Fruit fly (Drosophila melanogaster) whole organism, prepupa: ENCODE data around the gene Ten-a.

Experiments
- Blimp-1 ChIP-seq: fragments of 200-800 bp; sonication (Bioruptor generic); optimal IDR thresholded peaks from 3 replicates; lab custom pipeline; 2017; ENCODE audit warnings: missing biosample characterization, missing genetic modification characterization, mild to moderate bottlenecking, moderate library complexity, missing genetic modification reagents
- CG10631 ChIP-seq: fragments of 200-800 bp; sonication (Bioruptor generic); optimal IDR thresholded peaks from 2 replicates; lab custom pipeline; 2016; ENCODE audit warnings: missing biosample characterization, missing genetic modification characterization
- CG10669 ChIP-seq: fragments of 200-800 bp; sonication (Bioruptor generic); optimal IDR thresholded peaks from 3 replicates; lab custom pipeline; 2018; ENCODE audit warnings: missing biosample characterization, mild to moderate bottlenecking, missing genetic modification characterization, moderate library complexity
- CG11762 ChIP-seq: fragments of 200-800 bp; sonication (Bioruptor generic); optimal IDR thresholded peaks from 3 replicates; lab custom pipeline; 2016; ENCODE audit warnings: missing biosample characterization, missing genetic modification characterization; ENCODE audit not compliant: insufficient read depth
- CG11902 ChIP-seq: fragments of 200-800 bp; sonication (Bioruptor generic); optimal IDR thresholded peaks from 3 replicates; lab custom pipeline; 2016; ENCODE audit warnings: missing biosample characterization, missing genetic modification characterization
- CG15336 ChIP-seq: fragments of 200-800 bp; sonication (Bioruptor generic); IDR thresholded peaks from 2 replicates; pipeline ENCODE4 v1.3.6; 2022; ENCODE audit warnings: missing biosample characterization, missing genetic modification characterization
- CG3032 ChIP-seq: fragments of 200-800 bp; optimal IDR thresholded peaks from 2 replicates; lab custom pipeline; 2019; ENCODE audit warnings: missing biosample characterization, mild to moderate bottlenecking, missing genetic modification characterization, moderate library complexity
- CG32006 ChIP-seq: fragments of 200-800 bp; sonication (Bioruptor generic); optimal IDR thresholded peaks from 3 replicates; lab custom pipeline; 2017; ENCODE audit warnings: missing biosample characterization, mild to moderate bottlenecking, missing genetic modification characterization
- CG6163 ChIP-seq: fragments of 200-800 bp; sonication (Bioruptor generic); IDR thresholded peaks from 3 replicates; pipeline ENCODE4 v1.3.6; 2022; ENCODE audit warnings: missing biosample characterization, missing genetic modification characterization
- CG6854 ChIP-seq: fragments of 200-800 bp; sonication (Bioruptor generic); optimal IDR thresholded peaks from 2 replicates; lab custom pipeline; 2017; ENCODE audit warnings: missing biosample characterization, mild to moderate bottlenecking, missing genetic modification characterization
- CG8119 ChIP-seq: fragments of 200-800 bp; sonication (Bioruptor generic); IDR thresholded peaks from 3 replicates; pipeline ENCODE4 v1.3.6; 2022; ENCODE audit warnings: missing biosample characterization, missing genetic modification characterization
- CG8319 ChIP-seq: fragments of 200-800 bp; sonication (Bioruptor generic); optimal IDR thresholded peaks from 3 replicates; lab custom pipeline; 2016; ENCODE audit warnings: missing biosample characterization, missing genetic modification characterization
- CG9139 ChIP-seq: fragments of 200-800 bp; sonication (Bioruptor generic); optimal IDR thresholded peaks from 3 replicates; lab custom pipeline; 2017; ENCODE audit warnings: missing biosample characterization, mild to moderate bottlenecking, missing genetic modification characterization
- Eip75B ChIP-seq: fragments of 200-800 bp; sonication (Bioruptor generic); optimal IDR thresholded peaks from 3 replicates; lab custom pipeline; 2016; ENCODE audit warnings: missing biosample characterization, missing genetic modification characterization
- Eip78C ChIP-seq: fragments of 200-800 bp; sonication (Bioruptor generic); peaks from one replicate; lab custom pipeline; 2016; ENCODE audit warnings: missing biosample characterization, missing genetic modification characterization
- Ets21C ChIP-seq: fragments of 200-800 bp; sonication (Bioruptor generic); optimal IDR thresholded peaks from 3 replicates; lab custom pipeline; 2016; ENCODE audit warnings: missing biosample characterization, missing genetic modification characterization
- Met ChIP-seq: fragments of 200-800 bp; sonication (Bioruptor generic); optimal IDR thresholded peaks from 3 replicates; lab custom pipeline; 2016; ENCODE audit warnings: missing biosample characterization, missing genetic modification characterization
- Smox ChIP-seq: fragments of 200-800 bp; sonication (Bioruptor generic); optimal IDR thresholded peaks from 3 replicates; lab custom pipeline; 2016; ENCODE audit warnings: missing biosample characterization, missing genetic modification characterization
- Sox102F ChIP-seq: fragments of 200-800 bp; sonication (Bioruptor generic); optimal IDR thresholded peaks from 2 replicates; lab custom pipeline; 2016; ENCODE audit warnings: missing biosample characterization, mild to moderate bottlenecking, missing genetic modification characterization
- Sox14 ChIP-seq: fragments of 200-800 bp; sonication (Bioruptor generic); optimal IDR thresholded peaks from 3 replicates; lab custom pipeline; 2016; ENCODE audit warnings: missing biosample characterization, missing genetic modification characterization
- achi ChIP-seq: fragments of 200-800 bp; sonication (Bioruptor generic); optimal IDR thresholded peaks from 3 replicates; lab custom pipeline; 2016; ENCODE audit warnings: missing biosample characterization, missing genetic modification characterization
- acj6 ChIP-seq: fragments of 200-800 bp; sonication (Bioruptor generic); optimal IDR thresholded peaks from 3 replicates; lab custom pipeline; 2016; ENCODE audit warnings: missing biosample characterization, missing genetic modification characterization
- cyc ChIP-seq: fragments of 200-800 bp; sonication (Bioruptor generic); optimal IDR thresholded peaks from 3 replicates; lab custom pipeline; 2016; ENCODE audit warnings: missing biosample characterization, missing genetic modification characterization
- dac ChIP-seq: fragments of 200-800 bp; sonication (Bioruptor generic); optimal IDR thresholded peaks from 2 replicates; lab custom pipeline; 2017; ENCODE audit warnings: missing biosample characterization, mild to moderate bottlenecking, missing genetic modification characterization
- eg ChIP-seq: fragments of 200-800 bp; sonication (Bioruptor generic); IDR thresholded peaks from 3 replicates; pipeline ENCODE4 v1.3.6; 2022; ENCODE audit warnings: missing biosample characterization, missing genetic modification characterization
- fkh ChIP-seq: fragments of 200-800 bp; sonication (Bioruptor generic); optimal IDR thresholded peaks from 3 replicates; lab custom pipeline; 2017; ENCODE audit warnings: missing biosample characterization, mild to moderate bottlenecking, missing genetic modification characterization, moderate library complexity
- pdm3 ChIP-seq: fragments of 200-800 bp; sonication (Bioruptor generic); optimal IDR thresholded peaks from 3 replicates; lab custom pipeline; 2016; ENCODE audit warnings: missing biosample characterization, missing genetic modification characterization
- spab ChIP-seq: fragments of 200-800 bp; sonication (Bioruptor generic); optimal IDR thresholded peaks from 2 replicates; lab custom pipeline; 2017; ENCODE audit warnings: missing biosample characterization, mild to moderate bottlenecking, missing genetic modification characterization, missing genetic modification reagents
- ss ChIP-seq, 2 experiments: fragments of 200-800 bp; sonication (Bioruptor generic); optimal IDR thresholded peaks; 2 replicates in 1 of 2; 3 replicates in 1 of 2; lab custom pipeline; 2017 to 2018; ENCODE audit warnings: mild to moderate bottlenecking in 2 of 2, missing biosample characterization in 2 of 2, missing genetic modification characterization in 2 of 2, moderate library complexity in 1 of 2
- svp ChIP-seq: fragments of 200-800 bp; sonication (Bioruptor generic); peaks from one replicate; lab custom pipeline; 2016; ENCODE audit warnings: missing biosample characterization, missing genetic modification characterization
- topi ChIP-seq: fragments of 200-800 bp; sonication (Bioruptor generic); optimal IDR thresholded peaks from 3 replicates; lab custom pipeline; 2016; ENCODE audit warnings: missing biosample characterization, missing genetic modification characterization

The Ten-a gene

DNA sequence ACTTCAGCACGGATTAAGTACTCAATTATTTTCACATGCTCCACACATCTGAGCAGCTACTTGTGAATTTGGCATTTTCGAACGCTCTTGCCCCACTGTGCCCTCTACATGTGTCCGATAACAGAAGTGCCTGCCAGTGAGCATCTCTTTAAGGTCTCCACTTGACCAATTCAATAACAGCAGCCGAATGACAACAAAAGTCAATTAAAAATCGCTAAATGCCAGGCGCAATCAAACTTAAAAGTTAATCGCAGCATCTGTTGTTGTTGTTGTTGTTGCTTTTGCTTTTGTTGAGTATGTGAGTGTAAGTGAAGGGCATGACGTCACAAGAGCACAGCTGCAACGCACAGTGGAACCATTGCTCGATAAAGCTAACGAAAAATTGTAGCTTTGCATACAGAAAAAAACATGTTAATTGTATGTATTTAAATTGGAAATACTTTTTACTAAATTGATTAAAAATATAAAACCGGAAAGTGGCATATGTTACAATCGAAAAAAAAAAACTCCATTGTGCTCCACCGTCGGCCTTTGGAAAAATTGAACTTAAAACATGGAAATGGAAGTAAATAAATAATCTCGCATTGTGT, 28.6 kb upstream of the Ten-a start (continued):
- TF ChIP-seq CG11902 (GFP tag; lab: Kevin White, UChicago) = peak; percentile 19
- TF ChIP-seq dac (GFP tag; lab: Kevin White, UChicago) = no peak
- no peak for TF ChIP-seq CG9139 (GFP tag; lab: Kevin White, UChicago)
- TF ChIP-seq pdm3 = peak; percentile 72
- TF ChIP-seq topi = peak; percentile 78
- TF ChIP-seq spab (GFP tag; lab: Kevin White, UChicago) = peak; percentile 37
- TF ChIP-seq CG10669 (GFP tag; lab: Kevin White, UChicago) = peak; percentile 61
- TF ChIP-seq Smox (GFP tag; lab: Kevin White, UChicago) = peak; percentile 80
- peak; percentile 44; the same call in 1 of the 3 replicates for TF ChIP-seq CG8119 (GFP tag; lab: Robert Waterston, UW)
- TF ChIP-seq CG32006 (GFP tag; lab: Kevin White, UChicago) = peak; percentile 56
- peak; percentile 46 for TF ChIP-seq acj6
- TF ChIP-seq Blimp-1 = peak; percentile 45
- peak; percentile 13 for TF ChIP-seq CG6854
- peak; percentile 45 for TF ChIP-seq Ets21C (GFP tag; lab: Kevin White, UChicago)

DNA sequence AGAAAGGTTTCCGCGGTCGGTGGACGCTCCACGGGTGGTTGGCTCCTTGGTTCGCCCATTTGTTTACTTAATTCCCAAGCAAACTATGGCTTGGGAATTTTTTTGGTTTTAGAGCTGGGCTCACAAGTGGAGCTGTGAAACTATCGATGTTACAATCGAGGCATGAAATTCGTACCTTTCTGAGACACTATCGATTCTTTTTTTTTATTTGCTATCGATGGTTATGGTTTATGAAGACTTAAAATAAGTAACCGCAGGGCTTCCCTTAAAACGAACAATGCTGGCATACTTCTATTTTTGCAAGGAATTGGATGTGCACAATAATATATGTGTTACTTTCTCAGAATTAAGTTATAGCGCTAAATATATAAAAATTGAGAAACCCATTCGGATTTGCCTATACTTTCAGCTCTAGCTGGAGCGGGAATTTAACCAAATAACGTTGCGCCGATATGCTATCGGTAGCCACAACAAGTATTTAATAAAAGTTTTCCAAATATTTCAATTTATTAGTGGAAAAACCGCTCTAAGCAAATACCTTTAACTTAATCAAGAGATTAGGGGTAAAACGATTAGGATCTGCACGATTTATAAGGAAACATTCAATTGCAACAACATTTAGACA, 25.6 kb upstream of the Ten-a start, which contains the start of gene Chrac-16:
Chrac-16 (minus strand) TSS at position 147 of the 625 bp plus-strand sequence.
- peak; percentile 2 for TF ChIP-seq fkh (GFP tag; lab: Kevin White, UChicago)
- no peak for TF ChIP-seq Sox14
- peak; percentile 56 for TF ChIP-seq svp (GFP tag; lab: Kevin White, UChicago)
- TF ChIP-seq CG8319 (GFP tag; lab: Kevin White, UChicago) = no peak
- no peak for TF ChIP-seq CG10631
- TF ChIP-seq Eip75B = no peak

DNA sequence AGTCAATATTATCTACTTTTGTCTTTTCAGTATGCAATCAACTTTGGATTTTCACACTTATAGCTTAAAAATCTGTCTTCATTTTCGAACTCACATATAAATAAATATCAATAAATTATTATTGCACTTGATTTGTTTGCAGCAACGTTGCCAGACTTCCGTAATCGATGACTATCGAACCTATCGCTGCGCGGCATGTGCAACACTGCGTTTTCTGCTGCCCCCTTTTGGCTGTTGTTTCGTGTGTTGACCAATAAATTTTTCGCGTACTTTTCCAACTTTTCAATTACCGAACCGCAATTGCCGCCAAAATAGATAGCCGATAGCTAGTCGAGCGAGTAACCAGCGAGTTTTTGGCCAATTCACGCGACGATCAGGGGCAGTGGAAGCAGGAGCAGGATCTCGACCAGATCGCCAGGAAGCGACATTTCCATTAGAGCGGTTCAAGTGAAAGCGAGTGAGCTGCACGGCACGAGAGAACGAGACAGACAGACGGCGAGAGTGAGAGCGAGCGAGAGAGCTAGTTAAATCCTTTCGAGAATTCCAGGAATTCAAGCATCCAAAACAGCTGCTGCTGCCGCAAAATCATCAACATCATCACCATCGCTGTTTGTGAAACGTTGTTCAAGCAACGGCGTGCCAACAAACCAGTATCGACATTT, 24.9 kb upstream of the Ten-a start, which contains the start of gene Lsm12a:
Lsm12a (plus strand) TSS at position 201 of the 662 bp plus-strand sequence.
- no peak for TF ChIP-seq CG11762
- TF ChIP-seq svp (GFP tag; lab: Kevin White, UChicago) = peak; percentile 47
- TF ChIP-seq CG6163 (GFP tag; lab: Robert Waterston, UW) = 0 out of 3 replicates have a peak, but pooled peaks have one; percentile 12
- no peak for TF ChIP-seq Eip78C
- peak; percentile 88 for TF ChIP-seq Blimp-1

DNA sequence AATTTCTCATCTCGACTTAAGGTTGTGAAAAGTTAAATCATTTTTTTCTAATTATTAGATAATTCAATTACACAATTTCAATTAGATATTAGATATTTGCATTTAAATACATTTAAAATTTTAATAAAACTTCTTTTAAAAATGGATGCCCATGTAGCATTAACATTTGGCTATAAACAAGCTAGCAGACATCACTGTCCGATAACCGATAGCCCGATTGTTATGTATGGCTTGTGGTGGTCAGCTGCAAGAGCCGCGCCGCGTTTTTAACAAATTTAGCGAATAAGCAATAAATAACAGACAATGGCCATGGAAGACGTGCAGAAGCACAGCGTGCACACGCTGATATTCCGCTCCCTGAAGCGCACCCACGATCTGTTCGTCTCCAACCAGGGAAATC, 22.6 kb upstream of the Ten-a start, which contains the start of gene Tango4:
Tango4 (plus strand) TSS at position 212 of the 400 bp plus-strand sequence.
- TF ChIP-seq svp (GFP tag; lab: Kevin White, UChicago) (peak; percentile 29), cyc (no peak), Met (GFP tag; lab: Kevin White, UChicago) (no peak), acj6 (no peak)

DNA sequence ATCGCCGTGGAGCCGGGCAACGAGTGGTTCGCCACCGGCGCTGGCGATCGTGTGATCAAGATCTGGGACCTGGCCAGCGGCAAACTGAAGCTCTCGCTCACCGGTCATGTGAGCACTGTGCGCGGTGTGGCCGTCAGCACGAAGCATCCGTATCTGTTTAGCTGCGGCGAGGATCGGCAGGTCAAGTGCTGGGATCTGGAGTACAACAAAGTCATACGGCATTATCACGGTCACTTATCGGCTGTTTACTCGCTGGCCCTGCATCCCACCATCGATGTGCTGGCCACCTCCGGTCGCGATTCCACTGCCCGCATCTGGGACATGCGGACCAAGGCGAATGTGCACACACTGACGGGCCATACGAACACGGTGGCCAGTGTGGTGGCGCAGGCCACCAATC, 21.7 kb upstream of the Ten-a start:
- TF ChIP-seq svp (GFP tag; lab: Kevin White, UChicago) (peak; percentile 90), Sox102F (GFP tag; lab: Kevin White, UChicago) (no peak)
- TF ChIP-seq, all 60 proteins: peak for 1

DNA sequence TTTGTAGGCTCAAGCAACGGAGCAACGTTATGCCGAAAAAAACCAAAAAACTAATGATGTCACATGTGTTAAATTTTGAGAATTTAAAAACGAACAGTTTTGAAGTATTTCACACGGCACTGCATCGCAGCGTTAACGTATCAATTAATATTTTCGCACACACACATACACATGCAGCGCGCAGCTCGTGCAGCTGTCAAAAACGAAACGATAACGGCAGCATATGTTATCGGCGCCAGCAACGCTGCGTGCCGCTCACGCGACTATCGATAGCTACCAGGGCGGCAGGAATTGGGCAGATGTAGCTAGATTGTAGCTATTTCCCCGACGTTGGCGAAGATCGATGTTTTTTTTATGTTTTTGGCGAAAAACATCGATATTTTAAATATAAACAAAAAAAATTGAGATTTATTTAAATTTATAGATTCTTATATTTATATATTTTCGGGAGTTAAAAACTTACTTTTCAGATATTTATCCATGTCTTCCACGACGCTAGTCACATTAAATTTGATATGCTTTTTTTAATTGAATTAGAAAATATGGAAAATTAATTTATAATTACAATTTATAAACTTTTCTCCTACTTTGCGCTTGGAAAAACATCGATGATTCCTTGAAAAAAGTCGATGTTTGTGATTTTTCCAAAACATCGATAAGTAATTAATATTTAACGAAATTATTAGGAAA, 14.5 kb upstream of the Ten-a start, which contains the start of gene Usp7:
Usp7 (minus strand) TSS at position 208 of the 690 bp plus-strand sequence.
- TF ChIP-seq ss (GFP tag; optimal IDR thresholded peaks at IDR 0.05; lab: Kevin White, UChicago) (peak in 1 of 2 experiments; percentile 47), achi (peak; percentile 97), CG3032 (peak; percentile 25), Eip78C (peak; percentile 67), CG15336 (GFP tag; lab: Robert Waterston, UW) (0 out of 2 replicates have a peak, but pooled peaks have one; percentile 33), svp (GFP tag; lab: Kevin White, UChicago) (no peak), eg (GFP tag; lab: Robert Waterston, UW) (0 out of 3 replicates have a peak, but pooled peaks have one; percentile 36), pdm3 (no peak)
